Worm (Caenorhabditis elegans) whole organism, L1 larva: ENCODE results near the gene tub-1.
A peak's percentile ranks its signal among the peaks of the same experiment; 100 is the strongest.

ENCODE experiments used
- C04F5.9 ChIP-seq: sonication (generic microtip); optimal IDR thresholded peaks from 2 replicates; lab custom pipeline; 2016; ENCODE audit warnings: missing genetic modification characterization, missing compliant biosample characterization
- C16A3.4 ChIP-seq: fragments of 150-350 bp; optimal IDR thresholded peaks from 2 replicates; lab custom pipeline; 2014; ENCODE audit warnings: missing biosample characterization, missing genetic modification characterization
- F16B12.6 ChIP-seq: fragments of 150-350 bp; optimal IDR thresholded peaks from 2 replicates; lab custom pipeline; 2014; ENCODE audit warnings: missing biosample characterization, missing genetic modification characterization
- Y116A8C.19 ChIP-seq: sonication (generic microtip); optimal IDR thresholded peaks from 2 replicates; lab custom pipeline; 2016; ENCODE audit warnings: missing compliant biosample characterization, missing genetic modification characterization, borderline replicate concordance
- blmp-1 ChIP-seq: fragments of 150-350 bp; optimal IDR thresholded peaks from 2 replicates; lab custom pipeline; 2014; ENCODE audit warnings: missing biosample characterization, missing genetic modification characterization
- ceh-8 ChIP-seq: fragments of 200-800 bp; sonication (Bioruptor generic); optimal IDR thresholded peaks from 2 replicates; lab custom pipeline; 2018; ENCODE audit warnings: mild to moderate bottlenecking, missing genetic modification characterization, moderate library complexity, missing compliant biosample characterization
- ceh-88 ChIP-seq: fragments of 200-800 bp; sonication (Bioruptor generic); IDR thresholded peaks from 2 replicates; pipeline ENCODE4 v1.3.6; 2022; ENCODE audit warnings: missing genetic modification characterization, missing compliant biosample characterization
- ceh-90 ChIP-seq: sonication (generic microtip); optimal IDR thresholded peaks from 2 replicates; lab custom pipeline; 2016; ENCODE audit warnings: missing genetic modification characterization, missing compliant biosample characterization
- ces-1 ChIP-seq: fragments of 150-350 bp; optimal IDR thresholded peaks from 2 replicates; lab custom pipeline; 2014; ENCODE audit warnings: missing biosample characterization, missing genetic modification reagents, missing genetic modification characterization
- efl-1 ChIP-seq, 4 experiments: fragments of 150-350 bp; optimal IDR thresholded peaks in 3 of 4; peaks in 1 of 4; 1 replicate in 1 of 4; 2 replicates in 3 of 4; lab custom pipeline; 2014; ENCODE audit warnings: missing biosample characterization in 2 of 4, missing genetic modification characterization in 2 of 4, missing genetic modification reagents in 2 of 4
- egl-13 ChIP-seq: sonication (generic microtip); optimal IDR thresholded peaks from 2 replicates; lab custom pipeline; 2016; ENCODE audit warnings: missing genotype, missing genetic modification reagents, missing genetic modification characterization, missing compliant biosample characterization
- ets-5 ChIP-seq: fragments of 200-800 bp; sonication (Bioruptor generic); IDR thresholded peaks from 2 replicates; pipeline ENCODE4 v1.3.6; 2022; ENCODE audit warnings: missing genetic modification characterization, missing compliant biosample characterization
- fkh-10 ChIP-seq: sonication (generic microtip); optimal IDR thresholded peaks from 2 replicates; lab custom pipeline; 2017; ENCODE audit warnings: missing biosample characterization, missing genetic modification reagents, missing genetic modification characterization
- grh-1 ChIP-seq: fragments of 200-800 bp; sonication (Bioruptor generic); IDR thresholded peaks from 2 replicates; pipeline ENCODE4 v1.3.6; 2022; ENCODE audit warnings: missing genetic modification reagents, missing genetic modification characterization, missing compliant biosample characterization
- hlh-17 ChIP-seq: fragments of 200-800 bp; sonication (Bioruptor generic); optimal IDR thresholded peaks from 2 replicates; lab custom pipeline; 2018; ENCODE audit warnings: missing genetic modification characterization, mild to moderate bottlenecking, missing compliant biosample characterization, moderate library complexity, borderline replicate concordance
- irx-1 ChIP-seq: sonication (generic microtip); optimal IDR thresholded peaks from 2 replicates; lab custom pipeline; 2016; ENCODE audit warnings: missing genetic modification characterization, missing compliant biosample characterization
- isw-1 ChIP-seq: fragments of 200-800 bp; sonication (Bioruptor generic); IDR thresholded peaks from 2 replicates; pipeline ENCODE4 v1.3.6; 2022; ENCODE audit warnings: missing genetic modification characterization, missing compliant biosample characterization
- lin-15B ChIP-seq: fragments of 150-350 bp; sonication (generic microtip); optimal IDR thresholded peaks from 3 replicates; lab custom pipeline; 2014; ENCODE audit warnings: missing biosample characterization, missing genetic modification characterization
- lin-35 ChIP-seq, 2 experiments: fragments of 150-350 bp; optimal IDR thresholded peaks; 2 replicates each; lab custom pipeline; 2014; ENCODE audit warnings: missing biosample characterization in 2 of 2, missing genetic modification characterization in 2 of 2, missing genetic modification reagents in 2 of 2
- lsy-2 ChIP-seq, 2 experiments: fragments of 150-350 bp; optimal IDR thresholded peaks; 2 replicates each; lab custom pipeline; 2014; ENCODE audit warnings: missing biosample characterization in 2 of 2, missing genetic modification characterization in 2 of 2
- mdl-1 ChIP-seq, 2 experiments: fragments of 150-350 bp; optimal IDR thresholded peaks; 2 replicates each; lab custom pipeline; 2014 to 2017; ENCODE audit warnings: missing biosample characterization in 2 of 2, missing genetic modification characterization in 2 of 2, inconsistent platforms in 1 of 2
- mef-2 ChIP-seq: fragments of 150-350 bp; optimal IDR thresholded peaks from 2 replicates; lab custom pipeline; 2014; ENCODE audit warnings: missing biosample characterization, missing genetic modification characterization
- mep-1 ChIP-seq: fragments of 150-350 bp; optimal IDR thresholded peaks from 2 replicates; lab custom pipeline; 2014; ENCODE audit warnings: missing biosample characterization, missing genetic modification characterization
- nhr-12 ChIP-seq: sonication (generic microtip); optimal IDR thresholded peaks from 2 replicates; lab custom pipeline; 2017; ENCODE audit warnings: missing biosample characterization, missing genetic modification characterization
- nhr-20 ChIP-seq: sonication (generic microtip); optimal IDR thresholded peaks from 2 replicates; lab custom pipeline; 2016; ENCODE audit warnings: mild to moderate bottlenecking, missing genetic modification characterization, missing compliant biosample characterization
- nhr-28 ChIP-seq: fragments of 150-350 bp; optimal IDR thresholded peaks from 2 replicates; lab custom pipeline; 2014; ENCODE audit warnings: missing biosample characterization, missing genetic modification characterization
- nhr-76 ChIP-seq: sonication (generic microtip); optimal IDR thresholded peaks from 2 replicates; lab custom pipeline; 2017; ENCODE audit warnings: missing biosample characterization, missing genetic modification characterization
- nhr-84 ChIP-seq: sonication (generic microtip); optimal IDR thresholded peaks from 2 replicates; lab custom pipeline; 2017; ENCODE audit warnings: missing biosample characterization, missing genetic modification characterization
- nhr-90 ChIP-seq: sonication (generic microtip); optimal IDR thresholded peaks from 2 replicates; lab custom pipeline; 2016; ENCODE audit warnings: mild to moderate bottlenecking, missing genetic modification characterization, missing compliant biosample characterization; ENCODE audit not compliant: poor library complexity
- pag-3 ChIP-seq: sonication (generic microtip); optimal IDR thresholded peaks from 2 replicates; lab custom pipeline; 2017; ENCODE audit warnings: missing genetic modification characterization, mild to moderate bottlenecking, missing compliant biosample characterization, antibody characterized with exemption, borderline replicate concordance; ENCODE audit not compliant: insufficient read depth
- pqm-1 ChIP-seq: sonication (generic microtip); optimal IDR thresholded peaks from 3 replicates; lab custom pipeline; 2017; ENCODE audit warnings: missing biosample characterization, missing genetic modification characterization
- rnt-1 ChIP-seq: sonication (generic microtip); optimal IDR thresholded peaks from 2 replicates; lab custom pipeline; 2016; ENCODE audit warnings: mild to moderate bottlenecking, missing genetic modification characterization, moderate library complexity, missing compliant biosample characterization
- snpc-4 ChIP-seq: fragments of 150-350 bp; optimal IDR thresholded peaks from 2 replicates; lab custom pipeline; 2014; ENCODE audit warnings: missing biosample characterization, missing genetic modification characterization
- sptf-1 ChIP-seq: fragments of 150-350 bp; optimal IDR thresholded peaks from 2 replicates; lab custom pipeline; 2014; ENCODE audit warnings: missing biosample characterization, missing genetic modification characterization
- sup-37 ChIP-seq: fragments of 200-800 bp; sonication (Bioruptor generic); optimal IDR thresholded peaks from 2 replicates; lab custom pipeline; 2018; ENCODE audit warnings: mild to moderate bottlenecking, missing genetic modification characterization, missing compliant biosample characterization
- tlp-1 ChIP-seq: fragments of 150-350 bp; optimal IDR thresholded peaks from 2 replicates; lab custom pipeline; 2014; ENCODE audit warnings: missing biosample characterization, missing genetic modification characterization
- unc-130 ChIP-seq: fragments of 150-350 bp; optimal IDR thresholded peaks from 2 replicates; lab custom pipeline; 2017; ENCODE audit warnings: missing biosample characterization, missing genetic modification characterization, inconsistent platforms
- unc-62 ChIP-seq: fragments of 150-350 bp; optimal IDR thresholded peaks from 2 replicates; lab custom pipeline; 2014; ENCODE audit warnings: missing biosample characterization, missing genetic modification reagents, missing genetic modification characterization
- unc-98 ChIP-seq: fragments of 200-800 bp; sonication (Bioruptor generic); IDR thresholded peaks from 2 replicates; pipeline ENCODE4 v1.3.6; 2022; ENCODE audit warnings: missing genetic modification characterization, missing compliant biosample characterization
- vab-15 ChIP-seq: sonication (generic microtip); optimal IDR thresholded peaks from 2 replicates; lab custom pipeline; 2017; ENCODE audit warnings: missing genotype, mild to moderate bottlenecking, missing genetic modification characterization, missing compliant biosample characterization
- xbp-1 ChIP-seq: sonication (generic microtip); optimal IDR thresholded peaks from 2 replicates; lab custom pipeline; 2016; ENCODE audit warnings: missing genetic modification characterization, missing compliant biosample characterization
- zag-1 ChIP-seq: fragments of 150-350 bp; optimal IDR thresholded peaks from 2 replicates; lab custom pipeline; 2014; ENCODE audit warnings: missing biosample characterization, missing genetic modification characterization
- ztf-11 ChIP-seq, 2 experiments: sonication (generic microtip); optimal IDR thresholded peaks; 2 replicates each; lab custom pipeline; 2016 to 2017; ENCODE audit warnings: missing genetic modification characterization in 2 of 2, missing biosample characterization in 1 of 2, missing compliant biosample characterization in 1 of 2
- ztf-4 ChIP-seq: fragments of 150-350 bp; optimal IDR thresholded peaks from 2 replicates; lab custom pipeline; 2014; ENCODE audit warnings: missing biosample characterization, missing genetic modification characterization

tub-1 gene

ce11 chrII:8157991-8158390 is 1.2 kb upstream of the tub-1 start, which contains the start of gene pch-2 (continued):
- TF ChIP-seq Y116A8C.19 (tag; lab: Kevin White, UChicago) (no peak), unc-98 (no peak), lin-15B (peak; percentile 62), F16B12.6 (tag; lab: Kevin White, UChicago) (peak; percentile 38), nhr-28 (tag; lab: Kevin White, UChicago) (no peak), nhr-84 (tag; lab: Kevin White, UChicago) (no peak), mep-1 (tag; lab: Kevin White, UChicago) (peak; percentile 61), sptf-1 (tag; lab: Kevin White, UChicago) (no peak), snpc-4 (tag; lab: Kevin White, UChicago) (no peak), lsy-2 (tag; optimal IDR thresholded peaks at IDR 0.05; lab: Kevin White, UChicago) (peak; percentile 80 to 93), isw-1 (GFP tag; lab: Robert Waterston, UW) (peak; percentile 29; the same call in 1 of the 2 replicates), unc-130 (tag; lab: Kevin White, UChicago) (peak; percentile 3), ceh-8 (GFP tag; lab: Kevin White, UChicago) (no peak), egl-13 (tag; lab: Kevin White, UChicago) (no peak), mdl-1 (tag; optimal IDR thresholded peaks at IDR 0.05; lab: Kevin White, UChicago) (no peak), ets-5 (no peak), nhr-90 (tag; lab: Kevin White, UChicago) (peak; percentile 48), ztf-11 (tag; optimal IDR thresholded peaks at IDR 0.05; lab: Kevin White, UChicago) (no peak), zag-1 (tag; lab: Kevin White, UChicago) (no peak), mef-2 (tag; lab: Kevin White, UChicago) (no peak), unc-62 (GFP tag; lab: Kevin White, UChicago) (no peak), tlp-1 (tag; lab: Kevin White, UChicago) (no peak), vab-15 (tag; lab: Kevin White, UChicago) (no peak), ceh-90 (no peak), nhr-20 (tag; lab: Kevin White, UChicago) (peak; percentile 61), sup-37 (no peak), ces-1 (no peak), lin-35 (GFP tag; optimal IDR thresholded peaks at IDR 0.05; lab: Kevin White, UChicago) (peak; percentile 78 to 93), pqm-1 (tag; lab: Kevin White, UChicago) (no peak), rnt-1 (tag; lab: Kevin White, UChicago) (peak; percentile 66), C04F5.9 (peak; percentile 64), nhr-12 (no peak), grh-1 (GFP tag; lab: Robert Waterston, UW) (no peak), C16A3.4 (tag; lab: Kevin White, UChicago) (peak; percentile 74), hlh-17 (GFP tag; lab: Kevin White, UChicago) (no peak), blmp-1 (tag; lab: Kevin White, UChicago) (peak; percentile 60), ztf-4 (tag; lab: Kevin White, UChicago) (no peak)

ce11 chrII:8152711-8153325 is 3.9 kb downstream of the tub-1 start:
- no peak for TF ChIP-seq unc-130 (tag; lab: Kevin White, UChicago)
- peak; percentile 44 for TF ChIP-seq fkh-10 (GFP tag; lab: Kevin White, UChicago)
- TF ChIP-seq irx-1 (tag; lab: Kevin White, UChicago) = no peak
- no peak for TF ChIP-seq nhr-76 (tag; lab: Kevin White, UChicago)
- TF ChIP-seq Y116A8C.19 (tag; lab: Kevin White, UChicago) = no peak
- no peak for TF ChIP-seq pag-3 (tag; lab: Kevin White, UChicago)
- no peak for TF ChIP-seq ceh-88 (GFP tag; lab: Robert Waterston, UW)
- TF ChIP-seq isw-1 (GFP tag; lab: Robert Waterston, UW) = no peak
- TF ChIP-seq ces-1 = peak; percentile 11
- TF ChIP-seq hlh-17 (GFP tag; lab: Kevin White, UChicago) = no peak
- TF ChIP-seq efl-1 (optimal IDR thresholded peaks at IDR 0.05; lab: Kevin White, UChicago) = no peak
- no peak for TF ChIP-seq efl-1 (GFP tag; optimal IDR thresholded peaks at IDR 0.05 in 1 of 2; lab: Kevin White, UChicago)
- no peak for TF ChIP-seq xbp-1
